Worm (Caenorhabditis elegans): Measurements from ENCODE around the gene C56C10.7.

- TF ChIP-seq zag-1 (tag; optimal IDR thresholded peaks at IDR 0.05) (no peak), snpc-4 (tag; optimal IDR thresholded peaks at IDR 0.05) (no peak), unc-55 (GFP tag; optimal IDR thresholded peaks at IDR 0.05) (no peak), nhr-129 (tag; optimal IDR thresholded peaks at IDR 0.05) (no peak), unc-62 (GFP tag; optimal IDR thresholded peaks at IDR 0.05) (no peak), ama-1 (optimal IDR thresholded peaks at IDR 0.05) (no peak), elt-3 (tag; optimal IDR thresholded peaks at IDR 0.05) (no peak)
Observed at ce11 chrII:6597507-6597906, 10.1 kb upstream of the C56C10.7 start.
